Worm (Caenorhabditis elegans): ENCODE measurements around the gene str-168.
A peak's percentile ranks its signal among the peaks of the same experiment; 100 is the strongest.

Gene str-168

ce11 chrIV:4913090-4913489, 25.7 kb upstream of the str-168 start, which contains the start of gene str-156:
Gene str-156, plus strand, starts transcription at chrIV:4913390.
- TF ChIP-seq mdl-1 (tag; optimal IDR thresholded peaks at IDR 0.05) = no peak
- no peak for TF ChIP-seq egl-27 (tag; optimal IDR thresholded peaks at IDR 0.05)
- no peak for TF ChIP-seq fos-1 (tag; optimal IDR thresholded peaks at IDR 0.05)
- TF ChIP-seq nhr-11 (tag; optimal IDR thresholded peaks at IDR 0.05) = no peak
- no peak for TF ChIP-seq fkh-2 (tag; optimal IDR thresholded peaks at IDR 0.05)

- TF ChIP-seq mml-1 (tag; optimal IDR thresholded peaks at IDR 0.05) = no peak
Observed at ce11 chrIV:4915689-4916088, 23.1 kb upstream of the str-168 start, which contains the start of gene str-155. Gene str-155, plus strand, starts transcription at chrIV:4915989.

ce11 chrIV:4917774-4918173, 21.0 kb upstream of the str-168 start, which contains the start of gene str-158:
Gene str-158, plus strand, starts transcription at chrIV:4918074.
- TF ChIP-seq nhr-23 (tag; optimal IDR thresholded peaks at IDR 0.05) (no peak), unc-62 (GFP tag; optimal IDR thresholded peaks at IDR 0.05) (no peak), elt-2 (tag; optimal IDR thresholded peaks at IDR 0.05) (no peak), egl-27 (tag; optimal IDR thresholded peaks at IDR 0.05) (no peak), pqm-1 (tag; optimal IDR thresholded peaks at IDR 0.05) (no peak), daf-12 (tag; optimal IDR thresholded peaks at IDR 0.05) (no peak), fos-1 (tag; optimal IDR thresholded peaks at IDR 0.05) (no peak), eor-1 (tag; optimal IDR thresholded peaks at IDR 0.05) (no peak), aly-2 (tag; optimal IDR thresholded peaks at IDR 0.05) (no peak), ceh-16 (tag; optimal IDR thresholded peaks at IDR 0.05) (no peak), jun-1 (tag; optimal IDR thresholded peaks at IDR 0.05) (no peak), sea-2 (GFP tag; optimal IDR thresholded peaks at IDR 0.05) (no peak), nhr-43 (tag; optimal IDR thresholded peaks at IDR 0.05; ENCODE audit: poor library complexity, severe bottlenecking) (no peak), lin-15B (tag; optimal IDR thresholded peaks at IDR 0.05) (no peak), pha-4 (tag; optimal IDR thresholded peaks at IDR 0.05) (no peak), ZK546.5 (tag; optimal IDR thresholded peaks at IDR 0.05) (no peak), snpc-4 (tag; optimal IDR thresholded peaks at IDR 0.05) (no peak)

ce11 chrIV:4930045-4930444, 8.7 kb upstream of the str-168 start, which contains the start of gene Y9C9A.8:
Gene Y9C9A.8, plus strand, starts transcription at chrIV:4930345.
- TF ChIP-seq elt-2 (tag; optimal IDR thresholded peaks at IDR 0.05) (no peak), ztf-11 (tag; optimal IDR thresholded peaks at IDR 0.05) (no peak), nhr-237 (tag; optimal IDR thresholded peaks at IDR 0.05) (no peak), nhr-23 (tag; optimal IDR thresholded peaks at IDR 0.05) (no peak), ceh-82 (tag; optimal IDR thresholded peaks at IDR 0.05) (no peak), elt-1 (tag; optimal IDR thresholded peaks at IDR 0.05) (no peak), ceh-9 (tag; optimal IDR thresholded peaks at IDR 0.05) (no peak), mdl-1 (tag; optimal IDR thresholded peaks at IDR 0.05) (no peak), nhr-77 (tag; optimal IDR thresholded peaks at IDR 0.05) (no peak), mml-1 (tag; optimal IDR thresholded peaks at IDR 0.05) (no peak), nhr-76 (tag; optimal IDR thresholded peaks at IDR 0.05) (no peak), egl-27 (tag; optimal IDR thresholded peaks at IDR 0.05) (no peak), nhr-11 (tag; optimal IDR thresholded peaks at IDR 0.05) (no peak), jun-1 (tag; optimal IDR thresholded peaks at IDR 0.05) (no peak), lin-15B (tag; optimal IDR thresholded peaks at IDR 0.05) (no peak), lin-39 (tag; optimal IDR thresholded peaks at IDR 0.05) (no peak), lsy-12 (tag; optimal IDR thresholded peaks at IDR 0.05) (no peak), ZK546.5 (tag; optimal IDR thresholded peaks at IDR 0.05) (no peak), ztf-4 (tag; optimal IDR thresholded peaks at IDR 0.05) (no peak), fos-1 (tag; optimal IDR thresholded peaks at IDR 0.05) (no peak)

- TF ChIP-seq jun-1 (tag; optimal IDR thresholded peaks at IDR 0.05) = no peak
- TF ChIP-seq fkh-10 (GFP tag; optimal IDR thresholded peaks at IDR 0.05) = no peak
- no peak for TF ChIP-seq mml-1 (tag; optimal IDR thresholded peaks at IDR 0.05)
- TF ChIP-seq pha-4 (tag; optimal IDR thresholded peaks at IDR 0.05) = no peak
- TF ChIP-seq ceh-9 (tag; optimal IDR thresholded peaks at IDR 0.05) = no peak
- no peak for TF ChIP-seq tbx-2 (tag; optimal IDR thresholded peaks at IDR 0.05)
- TF ChIP-seq zag-1 (tag; optimal IDR thresholded peaks at IDR 0.05) = no peak
- peak; percentile 23 for TF ChIP-seq nfya-1 (tag; optimal IDR thresholded peaks at IDR 0.05; ENCODE audit: insufficient read depth)
- TF ChIP-seq nhr-25 (tag; optimal IDR thresholded peaks at IDR 0.05) = peak; percentile 24
- no peak for TF ChIP-seq ztf-11 (tag; optimal IDR thresholded peaks at IDR 0.05)
- peak; percentile 95 for TF ChIP-seq snpc-4 (tag; optimal IDR thresholded peaks at IDR 0.05)
- TF ChIP-seq nhr-11 (tag; optimal IDR thresholded peaks at IDR 0.05) = no peak
- TF ChIP-seq nhr-28 (tag; optimal IDR thresholded peaks at IDR 0.05) = no peak
- TF ChIP-seq skn-1 (tag; optimal IDR thresholded peaks at IDR 0.05) = no peak
- TF ChIP-seq ztf-4 (tag; optimal IDR thresholded peaks at IDR 0.05) = no peak
- TF ChIP-seq egl-27 (tag; optimal IDR thresholded peaks at IDR 0.05) = no peak
- no peak for TF ChIP-seq elt-1 (tag; optimal IDR thresholded peaks at IDR 0.05)
- no peak for TF ChIP-seq nhr-12 (tag; optimal IDR thresholded peaks at IDR 0.05)
- no peak for TF ChIP-seq nhr-76 (tag; optimal IDR thresholded peaks at IDR 0.05)
- TF ChIP-seq eor-1 (tag; optimal IDR thresholded peaks at IDR 0.05) = no peak
- TF ChIP-seq nhr-23 (tag; optimal IDR thresholded peaks at IDR 0.05) = no peak
- no peak for TF ChIP-seq R02D3.7 (tag; optimal IDR thresholded peaks at IDR 0.05)
- TF ChIP-seq ama-1 (optimal IDR thresholded peaks at IDR 0.05) = no peak
- no peak for TF ChIP-seq nhr-77 (tag; optimal IDR thresholded peaks at IDR 0.05)
- no peak for TF ChIP-seq ceh-82 (tag; optimal IDR thresholded peaks at IDR 0.05)
- no peak for TF ChIP-seq ceh-16 (tag; optimal IDR thresholded peaks at IDR 0.05)
- TF ChIP-seq ZK546.5 (tag; optimal IDR thresholded peaks at IDR 0.05) = no peak
- peak; percentile 65 for TF ChIP-seq nhr-43 (tag; optimal IDR thresholded peaks at IDR 0.05; ENCODE audit: poor library complexity, severe bottlenecking)
- TF ChIP-seq elt-3 (tag; optimal IDR thresholded peaks at IDR 0.05) = no peak
Observed at ce11 chrIV:4930754-4931322, 7.9 kb upstream of the str-168 start.

All from whole organism, L3 larva.